Worm (Caenorhabditis elegans) whole organism, young adult: ENCODE measurements around the gene H14E04.3.

Experiments used
- B0261.1 ChIP-seq: sonication (generic microtip); optimal IDR thresholded peaks from 2 replicates; lab custom pipeline; 2016; ENCODE audit warnings: mild to moderate bottlenecking, missing genetic modification characterization, moderate library complexity, missing compliant biosample characterization
- F33H1.4 ChIP-seq: fragments of 200-800 bp; sonication (Bioruptor generic); IDR thresholded peaks from 2 replicates; pipeline ENCODE4 v1.3.6; 2022; ENCODE audit warnings: missing genetic modification reagents, missing genetic modification characterization, missing compliant biosample characterization
- lin-35 ChIP-seq, 3 experiments: fragments of 150-350 bp in 2 of 3; sonication (generic microtip) in 1 of 3; optimal IDR thresholded peaks; 2 replicates each; lab custom pipeline; 2014 to 2018; ENCODE audit warnings: missing biosample characterization in 3 of 3, missing genetic modification characterization in 3 of 3, missing genetic modification reagents in 3 of 3
- nhr-80 ChIP-seq: sonication (generic microtip); optimal IDR thresholded peaks from 2 replicates; lab custom pipeline; 2016; ENCODE audit warnings: missing genetic modification characterization, missing compliant biosample characterization
- ztf-18 ChIP-seq: sonication (generic microtip); optimal IDR thresholded peaks from 2 replicates; lab custom pipeline; 2016; ENCODE audit warnings: missing genotype, mild to moderate bottlenecking, missing genetic modification characterization, missing compliant biosample characterization
- ztf-22 ChIP-seq: fragments of 200-800 bp; sonication (Bioruptor generic); optimal IDR thresholded peaks from 2 replicates; lab custom pipeline; 2018; ENCODE audit warnings: mild to moderate bottlenecking, missing genetic modification characterization, moderate library complexity, missing compliant biosample characterization

DNA sequence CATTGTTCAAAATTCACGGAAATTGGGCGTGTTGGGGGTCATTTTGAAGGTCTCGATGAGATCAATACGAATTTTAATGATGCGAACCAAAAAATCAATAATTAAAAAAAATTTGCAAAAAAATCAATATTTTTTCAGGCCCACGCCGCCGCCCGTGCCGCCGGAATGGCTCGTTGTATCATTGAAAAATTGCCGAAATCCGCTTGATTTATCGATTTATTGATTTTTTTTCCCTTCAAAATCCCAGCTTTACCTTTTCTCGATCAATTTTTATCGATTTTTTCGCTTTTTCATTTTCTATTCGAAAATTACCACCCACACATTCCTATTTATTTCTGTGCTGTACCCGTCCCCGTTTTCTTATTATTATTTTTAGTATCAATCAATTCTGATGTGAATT, 2.0 kb downstream of the H14E04.3 start:
- no peak for TF ChIP-seq ztf-18
- TF ChIP-seq lin-35 (GFP tag; optimal IDR thresholded peaks at IDR 0.05; lab: Kevin White, UChicago): no peak
- no peak for TF ChIP-seq nhr-80 (tag; lab: Kevin White, UChicago)
- no peak for TF ChIP-seq B0261.1 (tag; lab: Kevin White, UChicago)
- TF ChIP-seq ztf-22: no peak
- TF ChIP-seq F33H1.4 (GFP tag; lab: Robert Waterston, UW): no peak; the same call in 1 of the 2 replicates
